Worm (Caenorhabditis elegans): ENCODE measurements around the gene Y7A5A.2.

ce11 chrX:15766147-15766546, 6.4 kb downstream of the Y7A5A.2 start, which contains the start of gene bus-17:
- TF ChIP-seq ama-1 (optimal IDR thresholded peaks at IDR 0.05) (no peak), B0310.2 (tag; optimal IDR thresholded peaks at IDR 0.05) (no peak), hmg-4 (GFP tag; optimal IDR thresholded peaks at IDR 0.05) (no peak), flt-1 (GFP tag; IDR thresholded peaks at IDR 0.05) (no peak), hmbx-1 (tag; optimal IDR thresholded peaks at IDR 0.05) (no peak), scrt-1 (GFP tag; IDR thresholded peaks at IDR 0.05) (no peak), tbx-11 (GFP tag; IDR thresholded peaks at IDR 0.05) (no peak), tbx-37 (GFP tag; conservative IDR thresholded peaks at IDR 0.05) (no peak), ets-7 (tag; optimal IDR thresholded peaks at IDR 0.05) (no peak), F13C5.2 (tag; optimal IDR thresholded peaks at IDR 0.05) (no peak), hnd-1 (tag; optimal IDR thresholded peaks at IDR 0.05) (no peak), ceh-36 (tag; optimal IDR thresholded peaks at IDR 0.05) (no peak)
